Fruit fly (Drosophila melanogaster) whole organism, prepupa: ENCODE data around the gene CG4218.

Experiments
- CG10669 ChIP-seq: fragments of 200-800 bp; sonication (Bioruptor generic); optimal IDR thresholded peaks from 3 replicates; lab custom pipeline; 2018; ENCODE audit warnings: missing biosample characterization, mild to moderate bottlenecking, missing genetic modification characterization, moderate library complexity
- CG11294 ChIP-seq: fragments of 200-800 bp; sonication (Bioruptor generic); IDR thresholded peaks from 2 replicates; pipeline ENCODE4 v1.3.6; 2022; ENCODE audit warnings: missing biosample characterization, missing genetic modification characterization
- CG11762 ChIP-seq: fragments of 200-800 bp; sonication (Bioruptor generic); optimal IDR thresholded peaks from 3 replicates; lab custom pipeline; 2016; ENCODE audit warnings: missing biosample characterization, missing genetic modification characterization; ENCODE audit not compliant: insufficient read depth
- CG8119 ChIP-seq: fragments of 200-800 bp; sonication (Bioruptor generic); IDR thresholded peaks from 3 replicates; pipeline ENCODE4 v1.3.6; 2022; ENCODE audit warnings: missing biosample characterization, missing genetic modification characterization
- Eip75B ChIP-seq: fragments of 200-800 bp; sonication (Bioruptor generic); optimal IDR thresholded peaks from 3 replicates; lab custom pipeline; 2016; ENCODE audit warnings: missing biosample characterization, missing genetic modification characterization
- Ets21C ChIP-seq: fragments of 200-800 bp; sonication (Bioruptor generic); optimal IDR thresholded peaks from 3 replicates; lab custom pipeline; 2016; ENCODE audit warnings: missing biosample characterization, missing genetic modification characterization
- Sox15 ChIP-seq: fragments of 200-800 bp; sonication (Bioruptor generic); optimal IDR thresholded peaks from 3 replicates; lab custom pipeline; 2016; ENCODE audit warnings: missing biosample characterization, missing genetic modification characterization

DNA sequence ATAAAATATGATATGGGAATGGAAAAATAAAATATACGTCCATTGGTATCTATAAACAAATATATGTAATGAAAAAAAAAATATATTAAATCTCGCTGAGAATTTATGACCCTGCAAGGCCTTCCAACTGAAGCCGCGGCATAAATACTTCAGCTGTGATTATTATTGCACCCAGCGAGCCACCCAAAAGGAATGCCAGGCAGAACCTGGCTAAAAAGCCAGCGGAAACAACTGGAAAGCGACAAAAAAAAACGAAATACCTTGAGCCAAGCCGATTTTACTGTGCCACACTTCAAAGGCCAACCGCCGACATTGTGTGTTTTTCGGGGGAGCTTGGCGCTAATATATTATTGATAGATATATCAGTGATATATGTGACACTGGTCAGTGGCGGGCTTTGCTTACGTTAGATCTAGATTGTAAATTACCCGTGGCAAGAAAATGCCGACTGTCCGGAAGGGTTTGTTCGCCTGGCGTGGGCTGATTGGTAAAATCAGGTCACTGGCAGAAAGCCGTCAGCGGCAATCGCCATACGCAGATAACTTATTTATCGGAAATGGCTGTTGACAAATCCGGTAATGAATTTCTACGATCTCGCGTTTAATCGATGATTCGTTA is 50.4 kb downstream of the CG4218 start:
- TF ChIP-seq Ets21C, result no peak
- no peak for TF ChIP-seq CG8119 (GFP tag; lab: Robert Waterston, UW)
- TF ChIP-seq CG11762 (GFP tag; lab: Kevin White, UChicago), result no peak
- TF ChIP-seq CG11294 (GFP tag; lab: Robert Waterston, UW), result no peak
- no peak for TF ChIP-seq CG10669 (GFP tag; lab: Kevin White, UChicago)
- no peak for TF ChIP-seq Sox15
- TF ChIP-seq Eip75B (GFP tag; lab: Kevin White, UChicago), result no peak
